Fruit fly (Drosophila melanogaster) whole organism, embryonic: ENCODE data around the gene Arl5.

Experiments
- B-H1 ChIP-seq: fragments of 200-800 bp; sonication (Bioruptor generic); IDR thresholded peaks from 3 replicates; pipeline ENCODE4 v1.3.6; 2022; ENCODE audit warnings: missing biosample characterization, missing genetic modification characterization
- CG1024 ChIP-seq: fragments of 200-800 bp; sonication (Bioruptor generic); IDR thresholded peaks from 2 replicates; pipeline ENCODE4 v1.3.6; 2022; ENCODE audit warnings: missing biosample characterization, missing genetic modification characterization
- CG10366 ChIP-seq: fragments of 200-800 bp; sonication (Bioruptor generic); IDR thresholded peaks from 2 replicates; pipeline ENCODE4 v1.3.6; 2022; ENCODE audit warnings: missing biosample characterization, missing genetic modification characterization
- CG10979 ChIP-seq: fragments of 200-800 bp; sonication (Bioruptor generic); optimal IDR thresholded peaks from 2 replicates; lab custom pipeline; 2018; ENCODE audit warnings: missing biosample characterization, mild to moderate bottlenecking, missing genetic modification characterization, moderate library complexity
- CG11247 ChIP-seq: fragments of 200-800 bp; sonication (Bioruptor generic); IDR thresholded peaks from 2 replicates; pipeline ENCODE4 v1.3.6; 2022; ENCODE audit warnings: missing biosample characterization, missing genetic modification characterization
- CG11504 ChIP-seq: fragments of 200-800 bp; sonication (Bioruptor generic); optimal IDR thresholded peaks from 3 replicates; lab custom pipeline; 2019; ENCODE audit warnings: missing biosample characterization, mild to moderate bottlenecking, missing genetic modification characterization, moderate library complexity
- CG13424 ChIP-seq: fragments of 200-800 bp; sonication (Bioruptor generic); optimal IDR thresholded peaks from 2 replicates; lab custom pipeline; 2019; ENCODE audit warnings: missing biosample characterization, mild to moderate bottlenecking, missing genetic modification characterization, moderate library complexity
- CG14441 ChIP-seq: fragments of 200-800 bp; sonication (Bioruptor generic); IDR thresholded peaks from 2 replicates; pipeline ENCODE4 v1.3.6; 2022; ENCODE audit warnings: missing biosample characterization, missing genetic modification characterization
- CG15011 ChIP-seq: fragments of 200-800 bp; sonication (Bioruptor generic); optimal IDR thresholded peaks from 3 replicates; lab custom pipeline; 2018; ENCODE audit warnings: missing biosample characterization, mild to moderate bottlenecking, missing genetic modification characterization
- CG15269 ChIP-seq: fragments of 200-800 bp; sonication (Bioruptor generic); optimal IDR thresholded peaks from 2 replicates; lab custom pipeline; 2018; ENCODE audit warnings: missing biosample characterization, mild to moderate bottlenecking, missing genetic modification characterization, moderate library complexity
- CG15514 ChIP-seq: fragments of 200-800 bp; sonication (Bioruptor generic); optimal IDR thresholded peaks from 3 replicates; lab custom pipeline; 2017; ENCODE audit warnings: missing biosample characterization, missing genetic modification characterization, mild to moderate bottlenecking, moderate library complexity, missing genetic modification reagents
- CG1603 ChIP-seq: fragments of 200-800 bp; sonication (Bioruptor generic); optimal IDR thresholded peaks from 2 replicates; lab custom pipeline; 2019; ENCODE audit warnings: missing biosample characterization, mild to moderate bottlenecking, missing genetic modification characterization, moderate library complexity
- CG17912 ChIP-seq: fragments of 200-800 bp; sonication (Bioruptor generic); optimal IDR thresholded peaks from 2 replicates; lab custom pipeline; 2018; ENCODE audit warnings: missing biosample characterization, mild to moderate bottlenecking, missing genetic modification characterization
- CG2199 ChIP-seq: fragments of 200-800 bp; sonication (Bioruptor generic); IDR thresholded peaks from 3 replicates; pipeline ENCODE4 v1.3.6; 2022; ENCODE audit warnings: missing biosample characterization, missing genetic modification characterization
- CG2202 ChIP-seq: fragments of 200-800 bp; sonication (Bioruptor generic); optimal IDR thresholded peaks from 2 replicates; lab custom pipeline; 2018; ENCODE audit warnings: missing biosample characterization, mild to moderate bottlenecking, missing genetic modification characterization
- CG32767 ChIP-seq: fragments of 200-800 bp; sonication (Bioruptor generic); IDR thresholded peaks from 2 replicates; pipeline ENCODE4 v1.3.6; 2022; ENCODE audit warnings: missing biosample characterization, missing genetic modification characterization
- CG4617 ChIP-seq: fragments of 200-800 bp; sonication (Bioruptor generic); optimal IDR thresholded peaks from 3 replicates; lab custom pipeline; 2016; ENCODE audit warnings: missing biosample characterization, missing genetic modification characterization, borderline replicate concordance
- CG9932 ChIP-seq: fragments of 200-800 bp; sonication (Bioruptor generic); IDR thresholded peaks from 2 replicates; pipeline ENCODE4 v1.3.6; 2022; ENCODE audit warnings: missing biosample characterization, missing genetic modification characterization
- Dek ChIP-seq: fragments of 200-800 bp; sonication (Bioruptor generic); optimal IDR thresholded peaks from 3 replicates; lab custom pipeline; 2019; ENCODE audit warnings: missing biosample characterization, mild to moderate bottlenecking, missing genetic modification characterization, moderate library complexity
- Doc2 ChIP-seq: fragments of 200-800 bp; sonication (Bioruptor generic); IDR thresholded peaks from 2 replicates; pipeline ENCODE4 v1.3.6; 2022; ENCODE audit warnings: missing biosample characterization, missing genetic modification characterization
- H15 ChIP-seq: fragments of 200-800 bp; sonication (Bioruptor generic); IDR thresholded peaks from 3 replicates; pipeline ENCODE4 v1.3.6; 2022; ENCODE audit warnings: missing biosample characterization, missing genetic modification characterization
- HHEX ChIP-seq: fragments of 200-800 bp; sonication (Bioruptor generic); optimal IDR thresholded peaks from 3 replicates; lab custom pipeline; 2017; ENCODE audit warnings: missing biosample characterization, mild to moderate bottlenecking, missing genetic modification characterization, missing genetic modification reagents
- Hr3 ChIP-seq: fragments of 200-800 bp; sonication (Bioruptor generic); optimal IDR thresholded peaks from 3 replicates; lab custom pipeline; 2016; ENCODE audit warnings: missing biosample characterization, missing genetic modification characterization
- Hsf ChIP-seq: fragments of 200-800 bp; sonication (Bioruptor generic); optimal IDR thresholded peaks from 3 replicates; lab custom pipeline; 2016; ENCODE audit warnings: missing biosample characterization, missing genetic modification characterization
- Lim3 ChIP-seq: fragments of 200-800 bp; sonication (Bioruptor generic); IDR thresholded peaks from 2 replicates; pipeline ENCODE4 v1.3.6; 2022; ENCODE audit warnings: missing biosample characterization, missing genetic modification characterization
- NfI ChIP-seq: fragments of 200-800 bp; sonication (Bioruptor generic); optimal IDR thresholded peaks from 3 replicates; lab custom pipeline; 2018; ENCODE audit warnings: missing biosample characterization, mild to moderate bottlenecking, missing genetic modification characterization, moderate library complexity
- PHDP ChIP-seq: fragments of 200-800 bp; sonication (Bioruptor generic); optimal IDR thresholded peaks from 3 replicates; lab custom pipeline; 2018; ENCODE audit warnings: missing biosample characterization, mild to moderate bottlenecking, missing genetic modification characterization, moderate library complexity
- Sox102F ChIP-seq: fragments of 200-800 bp; sonication (Bioruptor generic); optimal IDR thresholded peaks from 2 replicates; lab custom pipeline; 2018; ENCODE audit warnings: missing biosample characterization, mild to moderate bottlenecking, missing genetic modification characterization, moderate library complexity
- Xrp1 ChIP-seq: fragments of 200-800 bp; sonication (Bioruptor generic); IDR thresholded peaks from 2 replicates; pipeline ENCODE4 v1.3.6; 2022; ENCODE audit warnings: missing biosample characterization, missing genetic modification characterization
- abd-A ChIP-seq: fragments of 200-800 bp; sonication (Bioruptor generic); optimal IDR thresholded peaks from 3 replicates; lab custom pipeline; 2019; ENCODE audit warnings: missing biosample characterization, mild to moderate bottlenecking, missing genetic modification characterization, moderate library complexity
- ara ChIP-seq: fragments of 200-800 bp; sonication (Bioruptor generic); IDR thresholded peaks from 2 replicates; pipeline ENCODE4 v1.3.6; 2022; ENCODE audit warnings: missing biosample characterization, missing genetic modification characterization
- ase ChIP-seq: fragments of 200-800 bp; sonication (Bioruptor generic); IDR thresholded peaks from 3 replicates; pipeline ENCODE4 v1.3.6; 2022; ENCODE audit warnings: missing biosample characterization, missing genetic modification characterization
- bsh ChIP-seq, 2 experiments: fragments of 200-800 bp; sonication (Bioruptor generic); optimal IDR thresholded peaks; 2 replicates each; lab custom pipeline; 2017 to 2018; ENCODE audit warnings: mild to moderate bottlenecking in 2 of 2, missing biosample characterization in 2 of 2, missing genetic modification characterization in 2 of 2, moderate library complexity in 1 of 2
- dmrt99B ChIP-seq: fragments of 200-800 bp; sonication (Bioruptor generic); optimal IDR thresholded peaks from 2 replicates; lab custom pipeline; 2018; ENCODE audit warnings: missing biosample characterization, mild to moderate bottlenecking, missing genetic modification characterization, moderate library complexity
- dpn ChIP-seq, 2 experiments: fragments of 200-800 bp; sonication (Bioruptor generic); optimal IDR thresholded peaks; 3 replicates each; lab custom pipeline; 2016; ENCODE audit warnings: missing biosample characterization in 2 of 2, missing genetic modification characterization in 2 of 2
- grau ChIP-seq: fragments of 200-800 bp; optimal IDR thresholded peaks from 3 replicates; lab custom pipeline; 2019; ENCODE audit warnings: missing biosample characterization, mild to moderate bottlenecking, missing genetic modification characterization, moderate library complexity
- jigr1 ChIP-seq: fragments of 200-800 bp; sonication (Bioruptor generic); IDR thresholded peaks from 3 replicates; pipeline ENCODE4 v1.3.6; 2022; ENCODE audit warnings: missing biosample characterization, missing genetic modification characterization
- lab ChIP-seq: fragments of 200-800 bp; sonication (Bioruptor generic); optimal IDR thresholded peaks from 3 replicates; lab custom pipeline; 2017; ENCODE audit warnings: missing biosample characterization, missing genetic modification characterization, mild to moderate bottlenecking, moderate library complexity, missing genetic modification reagents
- lmd ChIP-seq: fragments of 200-800 bp; sonication (Bioruptor generic); IDR thresholded peaks from 2 replicates; pipeline ENCODE4 v1.3.6; 2022; ENCODE audit warnings: missing biosample characterization, missing genetic modification characterization
- nmo ChIP-seq: fragments of 200-800 bp; sonication (Bioruptor generic); optimal IDR thresholded peaks from 2 replicates; lab custom pipeline; 2018; ENCODE audit warnings: missing biosample characterization, mild to moderate bottlenecking, missing genetic modification characterization, moderate library complexity
- pfk ChIP-seq: fragments of 200-800 bp; sonication (Bioruptor generic); optimal IDR thresholded peaks from 2 replicates; lab custom pipeline; 2018; ENCODE audit warnings: missing biosample characterization, mild to moderate bottlenecking, missing genetic modification characterization, moderate library complexity
- schlank ChIP-seq: fragments of 200-800 bp; sonication (Bioruptor generic); optimal IDR thresholded peaks from 2 replicates; lab custom pipeline; 2018; ENCODE audit warnings: missing biosample characterization, mild to moderate bottlenecking, missing genetic modification characterization
- scrt ChIP-seq: fragments of 200-800 bp; sonication (Bioruptor generic); optimal IDR thresholded peaks from 2 replicates; lab custom pipeline; 2018; ENCODE audit warnings: missing biosample characterization, mild to moderate bottlenecking, missing genetic modification characterization, moderate library complexity
- sens ChIP-seq: fragments of 200-800 bp; sonication (Bioruptor generic); peaks from one replicate; lab custom pipeline; 2016; ENCODE audit warnings: missing biosample characterization, missing genetic modification characterization
- sug ChIP-seq: fragments of 200-800 bp; optimal IDR thresholded peaks from 2 replicates; lab custom pipeline; 2019; ENCODE audit warnings: missing biosample characterization, mild to moderate bottlenecking, missing genetic modification characterization, moderate library complexity
- trem ChIP-seq: fragments of 200-800 bp; optimal IDR thresholded peaks from 3 replicates; lab custom pipeline; 2019; ENCODE audit warnings: missing biosample characterization, mild to moderate bottlenecking, missing genetic modification characterization, moderate library complexity
- unpg ChIP-seq: fragments of 200-800 bp; sonication (Bioruptor generic); optimal IDR thresholded peaks from 3 replicates; lab custom pipeline; 2018; ENCODE audit warnings: missing biosample characterization, mild to moderate bottlenecking, missing genetic modification characterization, moderate library complexity

The Arl5 gene

dm6 chr3L:8289336-8290258 lies 10.0 kb downstream of the Arl5 start, which contains the start of gene cert (continued):
- TF ChIP-seq CG10979 (tag; lab: Kevin White, UChicago) (no peak), CG17912 (GFP tag; lab: Kevin White, UChicago) (no peak), H15 (GFP tag; lab: Robert Waterston, UW) (no peak), CG15269 (no peak), CG15011 (GFP tag; lab: Kevin White, UChicago) (no peak), scrt (peak; percentile 26)

- TF ChIP-seq CG13424 (peak; percentile 36), CG14441 (GFP tag; lab: Robert Waterston, UW) (no peak), NfI (GFP tag; lab: Kevin White, UChicago) (peak; percentile 33), pfk (GFP tag; lab: Kevin White, UChicago) (no peak), schlank (tag; lab: Kevin White, UChicago) (no peak), lab (GFP tag; lab: Kevin White, UChicago) (peak; percentile 55), ara (GFP tag; lab: Robert Waterston, UW) (no peak), Hr3 (GFP tag; lab: Kevin White, UChicago) (peak; percentile 1), trem (tag; lab: Kevin White, UChicago) (no peak), HHEX (no peak), unpg (GFP tag; lab: Kevin White, UChicago) (peak; percentile 30), CG9932 (GFP tag; lab: Robert Waterston, UW) (peak; percentile 34; the same call in 1 of the 2 replicates), ase (GFP tag; lab: Robert Waterston, UW) (0 out of 3 replicates have a peak, but pooled peaks have one; percentile 19), bsh (GFP tag; optimal IDR thresholded peaks at IDR 0.05; lab: Kevin White, UChicago) (peak in 1 of 2 experiments; percentile 18), dmrt99B (tag; lab: Kevin White, UChicago) (peak; percentile 17), nmo (GFP tag; lab: Kevin White, UChicago) (peak; percentile 16), CG2199 (GFP tag; lab: Robert Waterston, UW) (no peak), lmd (peak; percentile 35; the same call in 1 of the 2 replicates), grau (tag; lab: Kevin White, UChicago) (peak; percentile 74), Lim3 (GFP tag; lab: Robert Waterston, UW) (no peak), CG4617 (GFP tag; lab: Kevin White, UChicago) (no peak), sens (GFP tag; lab: Kevin White, UChicago) (peak; percentile 62), PHDP (tag; lab: Kevin White, UChicago) (peak; percentile 38), CG1603 (no peak), CG2202 (tag; lab: Kevin White, UChicago) (no peak), jigr1 (GFP tag; lab: Robert Waterston, UW) (no peak), abd-A (tag; lab: Kevin White, UChicago) (no peak), CG11247 (no peak), CG11504 (tag; lab: Kevin White, UChicago) (peak; percentile 36), sug (tag; lab: Kevin White, UChicago) (peak; percentile 33), Hsf (GFP tag; lab: Kevin White, UChicago) (peak; percentile 31), Xrp1 (GFP tag; lab: Robert Waterston, UW) (no peak), Dek (tag; lab: Kevin White, UChicago) (peak; percentile 3), B-H1 (GFP tag; lab: Robert Waterston, UW) (no peak), Sox102F (peak; percentile 52), CG1024 (GFP tag; lab: Robert Waterston, UW) (no peak), CG15514 (GFP tag; lab: Kevin White, UChicago) (no peak), CG32767 (GFP tag; lab: Robert Waterston, UW) (no peak), CG10366 (GFP tag; lab: Robert Waterston, UW) (peak; percentile 27; the same call in 1 of the 2 replicates), dpn (GFP tag; optimal IDR thresholded peaks at IDR 0.05; lab: Kevin White, UChicago) (peak in 1 of 2 experiments; percentile 11), Doc2 (GFP tag; lab: Robert Waterston, UW) (no peak)
Observed at dm6 chr3L:8288396-8288795, 11.2 kb downstream of the Arl5 start.
